Worm (Caenorhabditis elegans) whole organism, L4 larva: ENCODE data around the gene col-89.
A peak's percentile ranks its signal among the peaks of the same experiment; 100 is the strongest.

ENCODE experiments used
- F10B5.3 ChIP-seq: sonication (generic microtip); optimal IDR thresholded peaks from 2 replicates; lab custom pipeline; 2016; ENCODE audit warnings: mild to moderate bottlenecking, missing genetic modification characterization, missing compliant biosample characterization
- F37D6.2 ChIP-seq: sonication (generic microtip); optimal IDR thresholded peaks from 2 replicates; lab custom pipeline; 2016; ENCODE audit warnings: mild to moderate bottlenecking, missing genetic modification characterization, missing compliant biosample characterization
- F49E8.2 ChIP-seq: sonication (generic microtip); optimal IDR thresholded peaks from 2 replicates; lab custom pipeline; 2016; ENCODE audit warnings: missing compliant biosample characterization, mild to moderate bottlenecking, missing genetic modification characterization, borderline replicate concordance
- R02D3.7 ChIP-seq: fragments of 150-350 bp; sonication (generic microtip); optimal IDR thresholded peaks from 3 replicates; lab custom pipeline; 2014; ENCODE audit warnings: missing biosample characterization, missing genetic modification characterization
- T20F7.1 ChIP-seq: fragments of 200-800 bp; sonication (Bioruptor generic); optimal IDR thresholded peaks from 2 replicates; lab custom pipeline; 2018; ENCODE audit warnings: mild to moderate bottlenecking, missing genetic modification characterization, missing compliant biosample characterization
- Y5F2A.4 ChIP-seq: fragments of 200-800 bp; sonication (Bioruptor generic); optimal IDR thresholded peaks from 2 replicates; lab custom pipeline; 2018; ENCODE audit warnings: mild to moderate bottlenecking, missing genetic modification characterization, missing compliant biosample characterization
- ZK337.2 ChIP-seq: fragments of 200-800 bp; sonication (Bioruptor generic); IDR thresholded peaks from 2 replicates; pipeline ENCODE4 v1.3.6; 2022; ENCODE audit warnings: missing genetic modification reagents, missing genetic modification characterization, missing compliant biosample characterization
- ZK546.5 ChIP-seq, 2 experiments: sonication (generic microtip); optimal IDR thresholded peaks; 2 replicates each; lab custom pipeline; 2017; ENCODE audit warnings: missing biosample characterization in 2 of 2, missing genetic modification characterization in 2 of 2
- arid-1 ChIP-seq: fragments of 200-800 bp; sonication (Bioruptor generic); conservative IDR thresholded peaks from 2 replicates; pipeline ENCODE4 v1.3.6; 2022; ENCODE audit warnings: missing genetic modification reagents, missing genetic modification characterization, missing compliant biosample characterization
- attf-4 ChIP-seq: sonication (generic microtip); optimal IDR thresholded peaks from 3 replicates; lab custom pipeline; 2017; ENCODE audit warnings: missing biosample characterization, missing genetic modification characterization
- ceh-44 ChIP-seq: fragments of 200-800 bp; sonication (Bioruptor generic); IDR thresholded peaks from 2 replicates; pipeline ENCODE4 v1.3.6; 2022; ENCODE audit warnings: missing genetic modification reagents, missing genetic modification characterization, missing compliant biosample characterization
- ceh-62 ChIP-seq: sonication (generic microtip); optimal IDR thresholded peaks from 2 replicates; lab custom pipeline; 2017; ENCODE audit warnings: missing biosample characterization, missing genetic modification characterization
- daf-12 ChIP-seq: fragments of 150-350 bp; optimal IDR thresholded peaks from 2 replicates; lab custom pipeline; 2014; ENCODE audit warnings: missing biosample characterization, missing genetic modification reagents, missing genetic modification characterization
- daf-16 ChIP-seq, 3 experiments: sonication (generic microtip); optimal IDR thresholded peaks; 2 replicates each; lab custom pipeline; 2016 to 2017; ENCODE audit warnings: missing genetic modification characterization in 3 of 3, missing genetic modification reagents in 3 of 3, mild to moderate bottlenecking in 2 of 3, missing compliant biosample characterization in 2 of 3, missing biosample characterization in 1 of 3, moderate library complexity in 1 of 3
- daf-19 ChIP-seq: fragments of 200-800 bp; sonication (Bioruptor generic); conservative IDR thresholded peaks from 2 replicates; pipeline ENCODE4 v1.3.6; 2022; ENCODE audit warnings: missing genetic modification characterization, missing compliant biosample characterization
- dmd-6 ChIP-seq: fragments of 200-800 bp; sonication (Bioruptor generic); IDR thresholded peaks from 2 replicates; pipeline ENCODE4 v1.3.6; 2022; ENCODE audit warnings: missing genetic modification reagents, missing genetic modification characterization, missing compliant biosample characterization
- dpl-1 ChIP-seq: fragments of 150-350 bp; optimal IDR thresholded peaks from 2 replicates; lab custom pipeline; 2014; ENCODE audit warnings: missing biosample characterization, missing genetic modification reagents, missing genetic modification characterization
- egl-27 ChIP-seq: sonication (generic microtip); optimal IDR thresholded peaks from 3 replicates; lab custom pipeline; 2017; ENCODE audit warnings: missing biosample characterization, missing genetic modification reagents, missing genetic modification characterization
- hmg-1.1 ChIP-seq: fragments of 200-800 bp; sonication (Bioruptor generic); IDR thresholded peaks from 2 replicates; pipeline ENCODE4 v1.3.6; 2022; ENCODE audit warnings: missing genetic modification reagents, missing genetic modification characterization, missing compliant biosample characterization
- lim-7 ChIP-seq: fragments of 200-800 bp; sonication (Bioruptor generic); IDR thresholded peaks from 2 replicates; pipeline ENCODE4 v1.3.6; 2022; ENCODE audit warnings: missing genetic modification characterization, missing compliant biosample characterization
- lin-13 ChIP-seq: fragments of 150-350 bp; optimal IDR thresholded peaks from 2 replicates; lab custom pipeline; 2014; ENCODE audit warnings: missing biosample characterization, missing genetic modification reagents, missing genetic modification characterization
- lin-15B ChIP-seq: fragments of 150-350 bp; sonication (generic microtip); optimal IDR thresholded peaks from 3 replicates; lab custom pipeline; 2014; ENCODE audit warnings: missing biosample characterization, missing genetic modification characterization
- lin-29 ChIP-seq: fragments of 200-800 bp; sonication (Bioruptor generic); IDR thresholded peaks from 2 replicates; pipeline ENCODE4 v1.3.6; 2022; ENCODE audit warnings: missing genetic modification reagents, missing genetic modification characterization, missing compliant biosample characterization
- lin-38 ChIP-seq: fragments of 200-800 bp; sonication (Bioruptor generic); IDR thresholded peaks from 2 replicates; pipeline ENCODE4 v1.3.6; 2022; ENCODE audit warnings: missing genetic modification reagents, missing genetic modification characterization, missing compliant biosample characterization
- lin-39 ChIP-seq: fragments of 150-350 bp; optimal IDR thresholded peaks from 2 replicates; lab custom pipeline; 2014; ENCODE audit warnings: missing biosample characterization, missing genetic modification reagents, missing genetic modification characterization
- lir-3 ChIP-seq: sonication (generic microtip); optimal IDR thresholded peaks from 2 replicates; lab custom pipeline; 2016; ENCODE audit warnings: mild to moderate bottlenecking, missing genetic modification characterization, missing compliant biosample characterization
- lsy-2 ChIP-seq, 2 experiments: fragments of 150-350 bp in 1 of 2; sonication (generic microtip) in 1 of 2; optimal IDR thresholded peaks; 2 replicates each; lab custom pipeline; 2014 to 2017; ENCODE audit warnings: missing biosample characterization in 2 of 2, missing genetic modification characterization in 2 of 2
- madf-9 ChIP-seq: fragments of 200-800 bp; sonication (Bioruptor generic); conservative IDR thresholded peaks from 2 replicates; pipeline ENCODE4 v1.3.6; 2022; ENCODE audit warnings: missing genetic modification reagents, missing genetic modification characterization, missing compliant biosample characterization
- mdl-1 ChIP-seq, 2 experiments: fragments of 150-350 bp in 1 of 2; sonication (generic microtip) in 1 of 2; optimal IDR thresholded peaks; 2 replicates each; lab custom pipeline; 2014 to 2017; ENCODE audit warnings: missing biosample characterization in 2 of 2, missing genetic modification characterization in 2 of 2
- mdt-29 ChIP-seq: fragments of 200-800 bp; sonication (Bioruptor generic); IDR thresholded peaks from 2 replicates; pipeline ENCODE4 v1.3.6; 2022; ENCODE audit warnings: missing genetic modification reagents, missing genetic modification characterization, missing compliant biosample characterization
- mep-1 ChIP-seq: fragments of 150-350 bp; sonication (generic microtip); optimal IDR thresholded peaks from 3 replicates; lab custom pipeline; 2014; ENCODE audit warnings: missing biosample characterization, missing genetic modification characterization
- mes-2 ChIP-seq: sonication (generic microtip); optimal IDR thresholded peaks from 2 replicates; lab custom pipeline; 2016; ENCODE audit warnings: missing genotype, mild to moderate bottlenecking, missing genetic modification characterization, missing compliant biosample characterization; ENCODE audit not compliant: poor library complexity, severe bottlenecking
- mxl-3 ChIP-seq: fragments of 200-800 bp; sonication (Bioruptor generic); optimal IDR thresholded peaks from 2 replicates; lab custom pipeline; 2018; ENCODE audit warnings: mild to moderate bottlenecking, missing genetic modification characterization, missing compliant biosample characterization
- nhr-10 ChIP-seq: fragments of 150-350 bp; optimal IDR thresholded peaks from 2 replicates; lab custom pipeline; 2014; ENCODE audit warnings: missing biosample characterization, missing genetic modification characterization
- nhr-102 ChIP-seq: sonication (generic microtip); optimal IDR thresholded peaks from 2 replicates; lab custom pipeline; 2016; ENCODE audit warnings: mild to moderate bottlenecking, missing genetic modification characterization, moderate library complexity, missing compliant biosample characterization
- nhr-48 ChIP-seq: sonication (generic microtip); optimal IDR thresholded peaks from 2 replicates; lab custom pipeline; 2016; ENCODE audit warnings: mild to moderate bottlenecking, missing genetic modification characterization, missing compliant biosample characterization
- nhr-76 ChIP-seq: fragments of 150-350 bp; optimal IDR thresholded peaks from 2 replicates; lab custom pipeline; 2014; ENCODE audit warnings: missing biosample characterization, missing genetic modification characterization
- nhr-77 ChIP-seq: fragments of 150-350 bp; optimal IDR thresholded peaks from 2 replicates; lab custom pipeline; 2014; ENCODE audit warnings: missing biosample characterization, missing genetic modification characterization
- pha-4 ChIP-seq, 2 experiments: fragments of 150-350 bp in 1 of 2; fragments of 200-800 bp in 1 of 2; sonication (Bioruptor generic) in 1 of 2; IDR thresholded peaks in 1 of 2; optimal IDR thresholded peaks in 1 of 2; 2 replicates each; pipeline versions ENCODE4 v1.3.6 to Lab custom; 2014 to 2022; ENCODE audit warnings: missing genetic modification characterization in 2 of 2, missing genetic modification reagents in 2 of 2, missing biosample characterization in 1 of 2, missing compliant biosample characterization in 1 of 2
- saeg-2 ChIP-seq: fragments of 200-800 bp; sonication (Bioruptor generic); IDR thresholded peaks from 2 replicates; pipeline ENCODE4 v1.3.6; 2022; ENCODE audit warnings: missing genetic modification reagents, missing genetic modification characterization, missing compliant biosample characterization
- set-16 ChIP-seq: fragments of 200-800 bp; sonication (Bioruptor generic); IDR thresholded peaks from 2 replicates; pipeline ENCODE4 v1.3.6; 2022; ENCODE audit warnings: missing genetic modification reagents, missing genetic modification characterization, missing compliant biosample characterization
- skn-1 ChIP-seq: fragments of 150-350 bp; optimal IDR thresholded peaks from 2 replicates; lab custom pipeline; 2014; ENCODE audit warnings: missing biosample characterization, missing genetic modification characterization
- snpc-1.2 ChIP-seq: fragments of 200-800 bp; sonication (Bioruptor generic); IDR thresholded peaks from 2 replicates; pipeline ENCODE4 v1.3.6; 2022; ENCODE audit warnings: missing genetic modification reagents, missing genetic modification characterization, missing compliant biosample characterization
- snpc-4 ChIP-seq: fragments of 150-350 bp; optimal IDR thresholded peaks from 2 replicates; lab custom pipeline; 2014; ENCODE audit warnings: missing biosample characterization, missing genetic modification characterization
- vab-7 ChIP-seq: fragments of 200-800 bp; sonication (Bioruptor generic); IDR thresholded peaks from 2 replicates; pipeline ENCODE4 v1.3.6; 2022; ENCODE audit warnings: missing genetic modification reagents, missing genetic modification characterization, missing compliant biosample characterization
- zfp-2 ChIP-seq: sonication (generic microtip); optimal IDR thresholded peaks from 2 replicates; lab custom pipeline; 2016; ENCODE audit warnings: mild to moderate bottlenecking, missing genetic modification characterization, missing compliant biosample characterization
- zfp-3 ChIP-seq: fragments of 200-800 bp; sonication (Bioruptor generic); conservative IDR thresholded peaks from 2 replicates; pipeline ENCODE4 v1.3.6; 2022; ENCODE audit warnings: missing genetic modification reagents, missing genetic modification characterization, missing compliant biosample characterization
- zip-11 ChIP-seq: fragments of 200-800 bp; sonication (Bioruptor generic); IDR thresholded peaks from 2 replicates; pipeline ENCODE4 v1.3.6; 2022; ENCODE audit warnings: missing genetic modification characterization, missing compliant biosample characterization
- zip-2 ChIP-seq: fragments of 150-350 bp; optimal IDR thresholded peaks from 2 replicates; lab custom pipeline; 2014; ENCODE audit warnings: missing biosample characterization, missing genetic modification characterization
- ztf-7 ChIP-seq: fragments of 150-350 bp; optimal IDR thresholded peaks from 2 replicates; lab custom pipeline; 2014; ENCODE audit warnings: missing biosample characterization, missing genetic modification characterization

col-89 gene

DNA sequence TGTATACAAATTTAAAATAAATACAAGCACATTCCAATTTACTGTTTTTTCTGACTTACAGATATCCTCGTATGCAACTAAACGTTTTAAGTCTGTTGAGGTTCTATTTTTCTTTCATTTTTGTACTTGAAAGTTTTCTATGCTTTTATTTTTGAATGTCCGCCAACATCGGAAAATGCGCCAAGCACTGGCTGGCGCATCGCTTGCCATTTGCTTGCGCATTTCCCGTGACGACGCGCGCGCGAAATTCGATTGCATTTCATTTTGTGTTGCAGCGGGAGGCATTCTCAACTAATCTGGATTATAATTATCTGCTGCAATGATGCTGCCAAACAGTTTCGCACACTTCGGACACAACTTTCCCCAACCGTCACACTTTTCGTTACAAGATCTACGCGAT is 9.1 kb downstream of the col-89 start, which contains the start of gene fbxl-2 (continued):
- TF ChIP-seq snpc-4 (tag; lab: Kevin White, UChicago): no peak
- no peak for TF ChIP-seq nhr-76 (tag; lab: Kevin White, UChicago)
- peak; percentile 84 for TF ChIP-seq saeg-2
- no peak for TF ChIP-seq daf-12 (tag; lab: Kevin White, UChicago)
- TF ChIP-seq T20F7.1 (GFP tag; lab: Kevin White, UChicago): no peak
- peak; percentile 85 to 97 for TF ChIP-seq lsy-2 (tag; optimal IDR thresholded peaks at IDR 0.05; lab: Kevin White, UChicago)
- TF ChIP-seq set-16: peak; percentile 47; the same call in 1 of the 2 replicates
- TF ChIP-seq zfp-3 (GFP tag; lab: Robert Waterston, UW): peak; percentile 90; the same call in 1 of the 2 replicates
- no peak for TF ChIP-seq attf-4 (tag; lab: Kevin White, UChicago)
- peak; percentile 94 for TF ChIP-seq lin-13 (GFP tag; lab: Kevin White, UChicago)
- TF ChIP-seq mdt-29 (GFP tag; lab: Robert Waterston, UW): peak; percentile 77
- no peak for TF ChIP-seq lir-3 (tag; lab: Kevin White, UChicago)
- TF ChIP-seq R02D3.7 (tag; lab: Kevin White, UChicago): peak; percentile 37
- TF ChIP-seq lin-29 (GFP tag; lab: Robert Waterston, UW): peak; percentile 83
- peak; percentile 84 for TF ChIP-seq ztf-7 (tag; lab: Kevin White, UChicago)
- no peak for TF ChIP-seq lin-39 (tag; lab: Kevin White, UChicago)
- 0 out of 2 replicates have a peak, but pooled peaks have one; percentile 6 for TF ChIP-seq ceh-44 (GFP tag; lab: Robert Waterston, UW)
- TF ChIP-seq daf-19 (GFP tag; lab: Robert Waterston, UW): no peak
- TF ChIP-seq ZK337.2 (GFP tag; lab: Robert Waterston, UW): 0 out of 2 replicates have a peak, but pooled peaks have one; percentile 56
- TF ChIP-seq daf-16 (GFP tag; optimal IDR thresholded peaks at IDR 0.05; lab: Kevin White, UChicago): peak; percentile 55 to 84
- peak; percentile 55 for TF ChIP-seq daf-16 (tag; optimal IDR thresholded peaks at IDR 0.05; lab: Kevin White, UChicago)
- TF ChIP-seq arid-1: peak; percentile 88
- TF ChIP-seq zip-11 (GFP tag; lab: Robert Waterston, UW): peak; percentile 12; the same call in 1 of the 2 replicates
- TF ChIP-seq vab-7 (GFP tag; lab: Robert Waterston, UW): peak; percentile 67; the same call in 1 of the 2 replicates
- TF ChIP-seq snpc-1.2 (GFP tag; lab: Robert Waterston, UW): 0 out of 2 replicates have a peak, but pooled peaks have one; percentile 54
- TF ChIP-seq pha-4 (GFP tag; IDR thresholded peaks at IDR 0.05; lab: Robert Waterston, UW): no peak
- TF ChIP-seq pha-4 (tag; optimal IDR thresholded peaks at IDR 0.05; lab: Kevin White, UChicago): no peak
- TF ChIP-seq ZK546.5 (tag; optimal IDR thresholded peaks at IDR 0.05; lab: Kevin White, UChicago): peak in 1 of 2 experiments; percentile 54
- TF ChIP-seq mdl-1 (tag; optimal IDR thresholded peaks at IDR 0.05; lab: Kevin White, UChicago): peak in 1 of 2 experiments; percentile 59
- TF ChIP-seq F10B5.3 (tag; lab: Kevin White, UChicago): peak; percentile 83
- peak; percentile 100 for TF ChIP-seq dpl-1 (GFP tag; lab: Kevin White, UChicago)
- TF ChIP-seq nhr-102: peak; percentile 96
- TF ChIP-seq nhr-10: no peak
- peak; percentile 79 for TF ChIP-seq lin-15B
- TF ChIP-seq mep-1 (tag; lab: Kevin White, UChicago): peak; percentile 95
- TF ChIP-seq lin-38 (GFP tag; lab: Robert Waterston, UW): peak; percentile 94
- peak; percentile 92 for TF ChIP-seq F37D6.2 (tag; lab: Kevin White, UChicago)
- TF ChIP-seq zfp-2 (tag; lab: Kevin White, UChicago): peak; percentile 71
- TF ChIP-seq egl-27 (tag; lab: Kevin White, UChicago): no peak
- no peak for TF ChIP-seq skn-1 (tag; lab: Kevin White, UChicago)
- peak; percentile 77 for TF ChIP-seq mxl-3 (GFP tag; lab: Kevin White, UChicago)
- peak; percentile 82 for TF ChIP-seq madf-9 (GFP tag; lab: Robert Waterston, UW)
- peak; percentile 94 for TF ChIP-seq hmg-1.1 (GFP tag; lab: Robert Waterston, UW)
- peak; percentile 70 for TF ChIP-seq nhr-48
- peak; percentile 28 for TF ChIP-seq F49E8.2 (tag; lab: Kevin White, UChicago)
- TF ChIP-seq zip-2 (tag; lab: Kevin White, UChicago): peak; percentile 28
- TF ChIP-seq nhr-77: peak; percentile 94
- peak; percentile 91 for TF ChIP-seq dmd-6
- no peak for TF ChIP-seq ceh-62 (tag; lab: Kevin White, UChicago)
- peak; percentile 37 for TF ChIP-seq Y5F2A.4 (GFP tag; lab: Kevin White, UChicago)
- peak; percentile 97 for TF ChIP-seq mes-2 (tag; lab: Kevin White, UChicago)
- peak; percentile 51; the same call in 1 of the 2 replicates for TF ChIP-seq lim-7
